Worm (Caenorhabditis elegans) whole organism, late embryonic: Measurements from ENCODE around the gene gcsh-1.

ENCODE experiments used
- F13H6.1 ChIP-seq: sonication (generic microtip); optimal IDR thresholded peaks from 2 replicates; lab custom pipeline; 2016; ENCODE audit warnings: missing genetic modification characterization, missing compliant biosample characterization
- ama-1 ChIP-seq: fragments of 150-350 bp; optimal IDR thresholded peaks from 2 replicates; lab custom pipeline; 2014
- ceh-34 ChIP-seq: sonication (generic microtip); optimal IDR thresholded peaks from 2 replicates; lab custom pipeline; 2016; ENCODE audit warnings: mild to moderate bottlenecking, missing genetic modification characterization, missing compliant biosample characterization
- elt-2 ChIP-seq: sonication (generic microtip); optimal IDR thresholded peaks from 2 replicates; lab custom pipeline; 2016; ENCODE audit warnings: missing genetic modification reagents, missing genetic modification characterization, missing compliant biosample characterization
- fkh-6 ChIP-seq: sonication (generic microtip); optimal IDR thresholded peaks from 2 replicates; lab custom pipeline; 2016; ENCODE audit warnings: missing genetic modification characterization, missing compliant biosample characterization
- nfya-1 ChIP-seq: sonication (generic microtip); optimal IDR thresholded peaks from 2 replicates; lab custom pipeline; 2017; ENCODE audit warnings: missing genetic modification characterization, mild to moderate bottlenecking, missing compliant biosample characterization, antibody characterized with exemption, moderate library complexity
- pha-4 ChIP-seq: fragments of 150-350 bp; optimal IDR thresholded peaks from 2 replicates; lab custom pipeline; 2018; ENCODE audit warnings: missing biosample characterization, missing genetic modification reagents, missing genetic modification characterization
- rnt-1 ChIP-seq: sonication (generic microtip); optimal IDR thresholded peaks from 2 replicates; lab custom pipeline; 2016; ENCODE audit warnings: missing genetic modification characterization, missing compliant biosample characterization

- TF ChIP-seq fkh-6 (no peak), pha-4 (tag; lab: Kevin White, UChicago) (no peak), ceh-34 (no peak), F13H6.1 (tag; lab: Kevin White, UChicago) (no peak), nfya-1 (tag; lab: Kevin White, UChicago) (no peak), ama-1 (lab: Kevin White, UChicago) (no peak), rnt-1 (no peak), elt-2 (tag; lab: Kevin White, UChicago) (no peak)
Observed at ce11 chrX:14534117-14534516, 19.2 kb upstream of the gcsh-1 start, which contains the start of gene T24C2.5.
